Worm (Caenorhabditis elegans): ENCODE measurements around the gene C01G10.14.

Gene C01G10.14

DNA sequence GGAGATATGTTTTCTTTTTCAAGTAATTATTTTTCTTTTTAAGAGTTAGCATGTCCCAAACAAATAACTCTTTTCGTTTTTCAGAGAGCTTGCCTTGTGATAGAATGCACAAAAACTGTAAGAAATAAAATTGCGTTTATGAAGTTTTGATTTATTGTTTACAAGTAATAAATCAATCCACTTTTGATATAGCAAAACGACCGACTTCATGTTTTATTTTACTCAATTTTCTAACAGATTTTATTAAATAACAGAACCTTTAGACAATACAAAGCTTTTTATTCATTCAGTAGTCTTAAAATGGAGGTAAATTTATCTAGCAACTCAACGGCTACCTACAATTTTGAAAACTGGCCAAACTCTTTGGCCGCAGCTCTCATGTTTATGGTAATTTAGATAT is 11.0 kb downstream of the C01G10.14 start, which contains the start of gene srx-78:
TSS of gene srx-78 (plus strand) at position 301 of the 400 bp plus-strand sequence.
- TF ChIP-seq flt-1 (GFP tag; IDR thresholded peaks at IDR 0.05): no peak
- no peak for TF ChIP-seq aly-1 (tag; optimal IDR thresholded peaks at IDR 0.05)
- TF ChIP-seq ceh-36 (tag; optimal IDR thresholded peaks at IDR 0.05): no peak
- no peak for TF ChIP-seq ets-7 (tag; optimal IDR thresholded peaks at IDR 0.05)
- no peak for TF ChIP-seq tra-4 (tag; optimal IDR thresholded peaks at IDR 0.05)
- no peak for TF ChIP-seq sea-1 (GFP tag; conservative IDR thresholded peaks at IDR 0.05)
- no peak for TF ChIP-seq scrt-1 (GFP tag; IDR thresholded peaks at IDR 0.05)
- no peak for TF ChIP-seq tbx-11 (GFP tag; IDR thresholded peaks at IDR 0.05)
- no peak for TF ChIP-seq hnd-1 (tag; optimal IDR thresholded peaks at IDR 0.05)
- TF ChIP-seq pes-1 (GFP tag; IDR thresholded peaks at IDR 0.05): no peak
- no peak for TF ChIP-seq F13C5.2 (tag; optimal IDR thresholded peaks at IDR 0.05)
- no peak for TF ChIP-seq hmg-4 (GFP tag; optimal IDR thresholded peaks at IDR 0.05)
- TF ChIP-seq tbx-37 (GFP tag; conservative IDR thresholded peaks at IDR 0.05): no peak
- no peak for TF ChIP-seq ceh-13 (GFP tag; optimal IDR thresholded peaks at IDR 0.05)
- no peak for TF ChIP-seq hmbx-1 (tag; optimal IDR thresholded peaks at IDR 0.05)

DNA sequence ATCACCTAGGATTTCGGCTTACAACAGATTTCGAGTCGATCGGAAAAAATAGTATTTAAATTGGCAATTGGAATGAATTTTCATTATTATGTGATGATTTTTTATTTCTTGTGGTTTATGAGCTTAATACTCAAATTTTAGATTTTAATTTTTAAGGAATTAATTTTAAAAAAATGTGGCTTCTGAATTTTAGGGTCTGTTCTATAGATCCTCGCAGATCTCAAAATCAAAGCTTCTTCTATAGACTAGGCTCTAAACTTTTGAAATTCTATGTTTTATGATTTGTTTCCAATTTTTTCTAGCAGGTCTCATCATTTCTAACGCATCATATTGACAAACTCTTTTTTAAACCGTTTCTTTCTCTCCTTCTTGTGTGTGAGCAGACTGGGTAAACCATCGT is 13.1 kb downstream of the C01G10.14 start, which contains the start of gene txt-12:
TSS of gene txt-12 (plus strand) at position 301 of the 400 bp plus-strand sequence.
- TF ChIP-seq pes-1 (GFP tag; IDR thresholded peaks at IDR 0.05) (no peak), hmg-4 (GFP tag; optimal IDR thresholded peaks at IDR 0.05) (no peak), ama-1 (optimal IDR thresholded peaks at IDR 0.05) (no peak), tbx-37 (GFP tag; conservative IDR thresholded peaks at IDR 0.05) (no peak), hnd-1 (tag; optimal IDR thresholded peaks at IDR 0.05) (no peak), ets-7 (tag; optimal IDR thresholded peaks at IDR 0.05) (no peak), B0310.2 (tag; optimal IDR thresholded peaks at IDR 0.05) (no peak), sea-1 (GFP tag; conservative IDR thresholded peaks at IDR 0.05) (no peak), ceh-13 (GFP tag; optimal IDR thresholded peaks at IDR 0.05) (no peak), tbx-11 (GFP tag; IDR thresholded peaks at IDR 0.05) (no peak), aly-1 (tag; optimal IDR thresholded peaks at IDR 0.05) (no peak), scrt-1 (GFP tag; IDR thresholded peaks at IDR 0.05) (no peak)

DNA sequence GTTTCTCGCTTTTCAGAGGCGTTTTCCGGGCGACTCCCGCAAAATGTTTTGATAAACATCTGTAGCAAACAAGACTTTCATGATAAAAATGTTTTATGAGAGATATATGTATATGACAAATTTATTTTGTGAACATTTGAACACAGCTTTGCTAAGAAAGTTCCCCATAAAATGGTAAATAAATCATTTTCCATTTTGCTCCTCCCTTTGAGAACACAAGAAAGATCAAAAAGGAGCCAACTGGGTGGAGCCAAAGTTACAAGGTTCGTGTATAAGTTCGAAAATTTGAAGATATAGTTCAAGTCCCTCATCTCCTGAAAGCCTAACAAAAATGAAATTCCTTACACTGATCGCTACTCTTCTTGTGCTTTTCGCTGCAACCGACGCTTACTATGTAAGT is 15.3 kb downstream of the C01G10.14 start, which contains the start of gene C01G10.17:
TSS of gene C01G10.17 (plus strand) at position 301 of the 400 bp plus-strand sequence.
- TF ChIP-seq aly-1 (tag; optimal IDR thresholded peaks at IDR 0.05) (no peak), ama-1 (optimal IDR thresholded peaks at IDR 0.05) (no peak), hnd-1 (tag; optimal IDR thresholded peaks at IDR 0.05) (no peak), F13C5.2 (tag; optimal IDR thresholded peaks at IDR 0.05) (no peak), flt-1 (GFP tag; IDR thresholded peaks at IDR 0.05) (no peak), ets-7 (tag; optimal IDR thresholded peaks at IDR 0.05) (no peak), sea-1 (GFP tag; conservative IDR thresholded peaks at IDR 0.05) (no peak), B0310.2 (tag; optimal IDR thresholded peaks at IDR 0.05) (no peak), pes-1 (GFP tag; IDR thresholded peaks at IDR 0.05) (no peak), tbx-37 (GFP tag; conservative IDR thresholded peaks at IDR 0.05) (no peak), hmbx-1 (tag; optimal IDR thresholded peaks at IDR 0.05) (no peak), hmg-4 (GFP tag; optimal IDR thresholded peaks at IDR 0.05) (no peak), scrt-1 (GFP tag; IDR thresholded peaks at IDR 0.05) (no peak), tra-4 (tag; optimal IDR thresholded peaks at IDR 0.05) (no peak), ceh-36 (tag; optimal IDR thresholded peaks at IDR 0.05) (no peak), ceh-13 (GFP tag; optimal IDR thresholded peaks at IDR 0.05) (no peak), tbx-11 (GFP tag; IDR thresholded peaks at IDR 0.05) (no peak)

ce11 chrV:15089438-15089837 is 16.3 kb downstream of the C01G10.14 start, which contains the start of the genes C01G10.5 and C01G10.4:
TSS of gene C01G10.5 (minus strand) at chrV:15089538.
TSS of gene C01G10.4 (plus strand) at chrV:15089740.
- TF ChIP-seq flt-1 (GFP tag; IDR thresholded peaks at IDR 0.05): no peak
- TF ChIP-seq ama-1 (optimal IDR thresholded peaks at IDR 0.05): no peak
- no peak for TF ChIP-seq F13C5.2 (tag; optimal IDR thresholded peaks at IDR 0.05)
- no peak for TF ChIP-seq scrt-1 (GFP tag; IDR thresholded peaks at IDR 0.05)
- TF ChIP-seq hmbx-1 (tag; optimal IDR thresholded peaks at IDR 0.05): no peak
- no peak for TF ChIP-seq tbx-37 (GFP tag; conservative IDR thresholded peaks at IDR 0.05)
- no peak for TF ChIP-seq B0310.2 (tag; optimal IDR thresholded peaks at IDR 0.05)
- no peak for TF ChIP-seq tbx-11 (GFP tag; IDR thresholded peaks at IDR 0.05)
- no peak for TF ChIP-seq ceh-36 (tag; optimal IDR thresholded peaks at IDR 0.05)
- no peak for TF ChIP-seq aly-1 (tag; optimal IDR thresholded peaks at IDR 0.05)
- no peak for TF ChIP-seq ets-7 (tag; optimal IDR thresholded peaks at IDR 0.05)
- no peak for TF ChIP-seq tra-4 (tag; optimal IDR thresholded peaks at IDR 0.05)
- no peak for TF ChIP-seq hnd-1 (tag; optimal IDR thresholded peaks at IDR 0.05)

- no peak for TF ChIP-seq tbx-37 (GFP tag; conservative IDR thresholded peaks at IDR 0.05)
- no peak for TF ChIP-seq sea-1 (GFP tag; conservative IDR thresholded peaks at IDR 0.05)
- TF ChIP-seq hmbx-1 (tag; optimal IDR thresholded peaks at IDR 0.05): no peak
- no peak for TF ChIP-seq tbx-11 (GFP tag; IDR thresholded peaks at IDR 0.05)
- TF ChIP-seq aly-1 (tag; optimal IDR thresholded peaks at IDR 0.05): no peak
- TF ChIP-seq hnd-1 (tag; optimal IDR thresholded peaks at IDR 0.05): no peak
- TF ChIP-seq pes-1 (GFP tag; IDR thresholded peaks at IDR 0.05): no peak
- TF ChIP-seq ets-7 (tag; optimal IDR thresholded peaks at IDR 0.05): no peak
- no peak for TF ChIP-seq ceh-13 (GFP tag; optimal IDR thresholded peaks at IDR 0.05)
- TF ChIP-seq F13C5.2 (tag; optimal IDR thresholded peaks at IDR 0.05): no peak
- TF ChIP-seq tra-4 (tag; optimal IDR thresholded peaks at IDR 0.05): no peak
- no peak for TF ChIP-seq B0310.2 (tag; optimal IDR thresholded peaks at IDR 0.05)
- no peak for TF ChIP-seq hmg-4 (GFP tag; optimal IDR thresholded peaks at IDR 0.05)
- TF ChIP-seq ama-1 (optimal IDR thresholded peaks at IDR 0.05): no peak
- no peak for TF ChIP-seq flt-1 (GFP tag; IDR thresholded peaks at IDR 0.05)
- TF ChIP-seq ceh-36 (tag; optimal IDR thresholded peaks at IDR 0.05): no peak
- TF ChIP-seq scrt-1 (GFP tag; IDR thresholded peaks at IDR 0.05): no peak
Measured at ce11 chrV:15088613-15089012, 17.1 kb downstream of the C01G10.14 start, which contains the start of gene C01G10.18. TSS of gene C01G10.18 (minus strand) at chrV:15088713.

DNA sequence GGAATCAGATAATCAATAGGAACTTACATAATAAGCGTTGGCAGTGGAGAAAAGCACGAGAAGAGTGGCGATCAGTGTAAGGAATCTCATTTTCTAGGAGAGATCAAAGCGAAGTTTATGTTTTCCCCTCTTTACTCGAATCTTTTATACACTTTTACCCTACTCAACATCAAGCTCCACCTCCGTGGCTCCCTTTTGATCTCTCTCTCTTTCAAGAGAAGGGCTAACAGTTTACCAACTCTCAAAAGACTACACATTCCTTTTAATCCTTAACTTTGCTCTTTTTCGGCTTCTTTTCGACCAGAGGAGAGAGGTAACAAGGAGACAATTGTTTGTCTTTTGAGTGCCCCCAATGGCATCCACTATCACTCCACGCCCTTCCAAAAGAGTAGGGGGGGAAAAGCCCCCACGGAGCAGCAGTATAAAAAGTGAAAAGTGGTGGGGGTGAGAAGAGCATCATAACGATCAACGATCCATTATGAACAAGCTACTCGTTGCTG is 18.5 kb downstream of the C01G10.14 start, which contains the start of the genes C01G10.15 and C01G10.6:
TSS of gene C01G10.15 (minus strand) at position 101 of the 500 bp plus-strand sequence.
TSS of gene C01G10.6 (plus strand) at position 450 of the 500 bp plus-strand sequence.
- TF ChIP-seq flt-1 (GFP tag; IDR thresholded peaks at IDR 0.05) (no peak), B0310.2 (tag; optimal IDR thresholded peaks at IDR 0.05) (no peak), hmbx-1 (tag; optimal IDR thresholded peaks at IDR 0.05) (no peak), aly-1 (tag; optimal IDR thresholded peaks at IDR 0.05) (no peak), ceh-13 (GFP tag; optimal IDR thresholded peaks at IDR 0.05) (no peak), tbx-11 (GFP tag; IDR thresholded peaks at IDR 0.05) (no peak), sea-1 (GFP tag; conservative IDR thresholded peaks at IDR 0.05) (no peak), ets-7 (tag; optimal IDR thresholded peaks at IDR 0.05) (no peak), ceh-36 (tag; optimal IDR thresholded peaks at IDR 0.05) (no peak), tra-4 (tag; optimal IDR thresholded peaks at IDR 0.05) (no peak), tbx-37 (GFP tag; conservative IDR thresholded peaks at IDR 0.05) (no peak), scrt-1 (GFP tag; IDR thresholded peaks at IDR 0.05) (no peak), F13C5.2 (tag; optimal IDR thresholded peaks at IDR 0.05) (no peak), pes-1 (GFP tag; IDR thresholded peaks at IDR 0.05) (no peak), ama-1 (optimal IDR thresholded peaks at IDR 0.05) (no peak), hmg-4 (GFP tag; optimal IDR thresholded peaks at IDR 0.05) (no peak), hnd-1 (tag; optimal IDR thresholded peaks at IDR 0.05) (no peak)
